Worm (Caenorhabditis elegans): Measurements from ENCODE around the gene Y39E4B.13.

DNA sequence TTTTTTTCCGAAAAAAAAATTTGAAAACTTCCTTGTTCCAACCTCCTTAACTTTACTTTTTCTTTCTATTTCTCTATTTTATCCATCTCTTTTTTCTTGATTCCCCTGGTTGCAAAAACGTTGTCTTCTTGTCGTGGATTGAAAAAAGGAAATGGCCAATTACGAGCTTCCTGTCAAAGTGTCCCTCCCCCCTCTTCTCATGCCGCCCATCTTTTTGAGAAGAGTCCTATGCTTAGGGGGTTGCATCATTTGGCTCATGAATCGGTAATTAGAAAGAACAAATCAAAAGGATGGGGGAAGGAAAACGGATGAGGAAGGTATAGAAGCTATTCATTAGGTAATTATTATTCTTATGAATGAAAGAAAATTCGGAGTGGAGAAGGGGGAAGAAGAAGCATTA lies 36.2 kb downstream of the Y39E4B.13 start:
- TF ChIP-seq snpc-4 (tag; optimal IDR thresholded peaks at IDR 0.05) (no peak), unc-62 (GFP tag; optimal IDR thresholded peaks at IDR 0.05) (no peak), skn-1 (tag; optimal IDR thresholded peaks at IDR 0.05) (no peak), nfya-1 (tag; optimal IDR thresholded peaks at IDR 0.05; ENCODE audit: insufficient read depth) (peak; percentile 21)

Data from whole organism, L3 larva.